Worm (Caenorhabditis elegans) whole organism, L2 larva: ENCODE results near the gene E04D5.4.

Experiments used
- F13H6.1 ChIP-seq: sonication (generic microtip); optimal IDR thresholded peaks from 2 replicates; lab custom pipeline; 2016; ENCODE audit warnings: missing genetic modification characterization, missing compliant biosample characterization
- lin-13 ChIP-seq: fragments of 150-350 bp; optimal IDR thresholded peaks from 2 replicates; lab custom pipeline; 2014; ENCODE audit warnings: missing biosample characterization, missing genetic modification reagents, missing genetic modification characterization
- unc-62 ChIP-seq: fragments of 150-350 bp; optimal IDR thresholded peaks from 2 replicates; lab custom pipeline; 2014; ENCODE audit warnings: missing biosample characterization, missing genetic modification reagents, missing genetic modification characterization
- zag-1 ChIP-seq: fragments of 150-350 bp; optimal IDR thresholded peaks from 2 replicates; lab custom pipeline; 2014; ENCODE audit warnings: missing biosample characterization, missing genetic modification characterization

- TF ChIP-seq zag-1 (tag; lab: Kevin White, UChicago) = no peak
- TF ChIP-seq unc-62 (GFP tag; lab: Kevin White, UChicago) = no peak
- no peak for TF ChIP-seq F13H6.1 (tag; lab: Kevin White, UChicago)
- TF ChIP-seq lin-13 (GFP tag; lab: Kevin White, UChicago) = no peak
Measured at ce11 chrII:10410989-10411388, 29.1 kb upstream of the E04D5.4 start, which contains the start of gene E04D5.5.
